Fruit fly (Drosophila melanogaster) whole organism, embryonic: Measurements from ENCODE around the gene CG42393.
A peak's percentile ranks its signal among the peaks of the same experiment; 100 is the strongest.

ENCODE experiments used
- Adf1 ChIP-seq: fragments of 200-800 bp; sonication (Bioruptor generic); IDR thresholded peaks from 2 replicates; pipeline ENCODE4 v1.3.6; 2022; ENCODE audit warnings: missing biosample characterization, missing genetic modification characterization
- CG1024 ChIP-seq: fragments of 200-800 bp; sonication (Bioruptor generic); IDR thresholded peaks from 2 replicates; pipeline ENCODE4 v1.3.6; 2022; ENCODE audit warnings: missing biosample characterization, missing genetic modification characterization
- CG10431 ChIP-seq: fragments of 200-800 bp; sonication (Bioruptor generic); optimal IDR thresholded peaks from 3 replicates; lab custom pipeline; 2018; ENCODE audit warnings: missing biosample characterization, mild to moderate bottlenecking, missing genetic modification characterization
- CG11093 ChIP-seq: fragments of 200-800 bp; sonication (Bioruptor generic); IDR thresholded peaks from 3 replicates; pipeline ENCODE4 v1.3.6; 2022; ENCODE audit warnings: missing biosample characterization, missing genetic modification characterization
- CG11695 ChIP-seq: fragments of 200-800 bp; sonication (Bioruptor generic); IDR thresholded peaks from 3 replicates; pipeline ENCODE4 v1.3.6; 2022; ENCODE audit warnings: missing biosample characterization, missing genetic modification characterization
- CG12219 ChIP-seq: fragments of 200-800 bp; sonication (Bioruptor generic); optimal IDR thresholded peaks from 3 replicates; lab custom pipeline; 2018; ENCODE audit warnings: missing biosample characterization, mild to moderate bottlenecking, missing genetic modification characterization
- CG13624 ChIP-seq: fragments of 200-800 bp; sonication (Bioruptor generic); optimal IDR thresholded peaks from 2 replicates; lab custom pipeline; 2016; ENCODE audit warnings: missing biosample characterization, missing genetic modification characterization
- CG13894 ChIP-seq: fragments of 200-800 bp; sonication (Bioruptor generic); optimal IDR thresholded peaks from 3 replicates; lab custom pipeline; 2018; ENCODE audit warnings: missing biosample characterization, mild to moderate bottlenecking, missing genetic modification characterization, moderate library complexity
- CG14965 ChIP-seq: fragments of 200-800 bp; sonication (Bioruptor generic); optimal IDR thresholded peaks from 2 replicates; lab custom pipeline; 2016; ENCODE audit warnings: missing biosample characterization, missing genetic modification characterization, borderline replicate concordance
- CG15601 ChIP-seq: fragments of 200-800 bp; sonication (Bioruptor generic); optimal IDR thresholded peaks from 3 replicates; lab custom pipeline; 2019; ENCODE audit warnings: missing biosample characterization, mild to moderate bottlenecking, missing genetic modification characterization, moderate library complexity
- CG17568 ChIP-seq: fragments of 200-800 bp; sonication (Bioruptor generic); optimal IDR thresholded peaks from 2 replicates; lab custom pipeline; 2018; ENCODE audit warnings: missing biosample characterization, mild to moderate bottlenecking, missing genetic modification characterization, moderate library complexity
- CG1832 ChIP-seq: fragments of 200-800 bp; sonication (Bioruptor generic); optimal IDR thresholded peaks from 2 replicates; lab custom pipeline; 2017; ENCODE audit warnings: missing biosample characterization, mild to moderate bottlenecking, missing genetic modification characterization, inconsistent platforms
- CG2116 ChIP-seq: fragments of 200-800 bp; sonication (Bioruptor generic); optimal IDR thresholded peaks from 3 replicates; lab custom pipeline; 2018; ENCODE audit warnings: missing biosample characterization, mild to moderate bottlenecking, missing genetic modification characterization
- CG2199 ChIP-seq: fragments of 200-800 bp; sonication (Bioruptor generic); IDR thresholded peaks from 3 replicates; pipeline ENCODE4 v1.3.6; 2022; ENCODE audit warnings: missing biosample characterization, missing genetic modification characterization
- CG2712 ChIP-seq: fragments of 200-800 bp; optimal IDR thresholded peaks from 3 replicates; lab custom pipeline; 2019; ENCODE audit warnings: missing biosample characterization, mild to moderate bottlenecking, missing genetic modification characterization, moderate library complexity
- CG32532 ChIP-seq: fragments of 200-800 bp; sonication (Bioruptor generic); IDR thresholded peaks from 2 replicates; pipeline ENCODE4 v1.3.6; 2022; ENCODE audit warnings: missing biosample characterization, missing genetic modification characterization
- CG32767 ChIP-seq: fragments of 200-800 bp; sonication (Bioruptor generic); IDR thresholded peaks from 2 replicates; pipeline ENCODE4 v1.3.6; 2022; ENCODE audit warnings: missing biosample characterization, missing genetic modification characterization
- CG6254 ChIP-seq: fragments of 200-800 bp; sonication (Bioruptor generic); optimal IDR thresholded peaks from 3 replicates; lab custom pipeline; 2017; ENCODE audit warnings: mild to moderate bottlenecking, missing biosample characterization, missing genetic modification reagents, missing genetic modification characterization
- CG7357 ChIP-seq: fragments of 200-800 bp; sonication (Bioruptor generic); IDR thresholded peaks from 3 replicates; pipeline ENCODE4 v1.3.6; 2022; ENCODE audit warnings: missing biosample characterization, missing genetic modification characterization
- CG8089 ChIP-seq: fragments of 200-800 bp; sonication (Bioruptor generic); optimal IDR thresholded peaks from 3 replicates; lab custom pipeline; 2016; ENCODE audit warnings: missing biosample characterization, missing genetic modification characterization
- CG9609 ChIP-seq: fragments of 200-800 bp; sonication (Bioruptor generic); optimal IDR thresholded peaks from 3 replicates; lab custom pipeline; 2016; ENCODE audit warnings: missing biosample characterization, missing genetic modification characterization
- CG9797 ChIP-seq: fragments of 200-800 bp; sonication (Bioruptor generic); optimal IDR thresholded peaks from 3 replicates; lab custom pipeline; 2018; ENCODE audit warnings: missing biosample characterization, mild to moderate bottlenecking, missing genetic modification characterization
- CG9932 ChIP-seq: fragments of 200-800 bp; sonication (Bioruptor generic); IDR thresholded peaks from 2 replicates; pipeline ENCODE4 v1.3.6; 2022; ENCODE audit warnings: missing biosample characterization, missing genetic modification characterization
- Dad ChIP-seq: fragments of 200-800 bp; sonication (Bioruptor generic); optimal IDR thresholded peaks from 3 replicates; lab custom pipeline; 2016; ENCODE audit warnings: missing biosample characterization, missing genetic modification characterization
- Dfd ChIP-seq, 2 experiments: fragments of >200 bp; optimal IDR thresholded peaks; 2 replicates each; lab custom pipeline; 2017; ENCODE audit warnings: missing biosample characterization in 2 of 2, missing genetic modification characterization in 2 of 2
- Eip74EF ChIP-seq, 2 experiments: fragments of 200-800 bp in 1 of 2; fragments of >200 bp in 1 of 2; sonication (Bioruptor generic) in 1 of 2; optimal IDR thresholded peaks; 2 replicates each; lab custom pipeline; 2017 to 2019; ENCODE audit warnings: missing biosample characterization in 2 of 2, missing genetic modification characterization in 2 of 2, mild to moderate bottlenecking in 1 of 2, moderate library complexity in 1 of 2
- HLHmδ ChIP-seq: fragments of 200-800 bp; sonication (Bioruptor generic); optimal IDR thresholded peaks from 2 replicates; lab custom pipeline; 2018; ENCODE audit warnings: missing biosample characterization, mild to moderate bottlenecking, missing genetic modification characterization, moderate library complexity
- Hsf ChIP-seq: fragments of 200-800 bp; sonication (Bioruptor generic); optimal IDR thresholded peaks from 3 replicates; lab custom pipeline; 2016; ENCODE audit warnings: missing biosample characterization, missing genetic modification characterization
- Jarid2 ChIP-seq: fragments of 200-800 bp; sonication (Bioruptor generic); optimal IDR thresholded peaks from 3 replicates; lab custom pipeline; 2017; ENCODE audit warnings: mild to moderate bottlenecking, missing biosample characterization, missing genetic modification reagents, missing genetic modification characterization
- MBD-R2 ChIP-seq: fragments of 200-800 bp; sonication (Bioruptor generic); IDR thresholded peaks from 2 replicates; pipeline ENCODE4 v1.3.6; 2022; ENCODE audit warnings: missing biosample characterization, missing genetic modification characterization
- Myb ChIP-seq: fragments of 200-800 bp; sonication (Bioruptor generic); optimal IDR thresholded peaks from 2 replicates; lab custom pipeline; 2016; ENCODE audit warnings: missing biosample characterization, missing genetic modification characterization
- Sry-β ChIP-seq: fragments of 200-800 bp; sonication (Bioruptor generic); optimal IDR thresholded peaks from 2 replicates; lab custom pipeline; 2018; ENCODE audit warnings: missing biosample characterization, mild to moderate bottlenecking, missing genetic modification characterization, moderate library complexity
- Xbp1 ChIP-seq: fragments of 200-800 bp; sonication (Bioruptor generic); optimal IDR thresholded peaks from 3 replicates; lab custom pipeline; 2016; ENCODE audit warnings: missing biosample characterization, mild to moderate bottlenecking, missing genetic modification characterization
- ap ChIP-seq: fragments of 200-800 bp; sonication (Bioruptor generic); IDR thresholded peaks from 2 replicates; pipeline ENCODE4 v1.3.6; 2022; ENCODE audit warnings: missing biosample characterization, missing genetic modification characterization
- btn ChIP-seq: fragments of 200-800 bp; sonication (Bioruptor generic); optimal IDR thresholded peaks from 2 replicates; lab custom pipeline; 2016; ENCODE audit warnings: missing biosample characterization, missing genetic modification characterization
- ci ChIP-seq: fragments of 200-800 bp; sonication (Bioruptor generic); IDR thresholded peaks from 3 replicates; pipeline ENCODE4 v1.3.6; 2022; ENCODE audit warnings: missing biosample characterization, missing genetic modification characterization
- ems ChIP-seq: fragments of 200-800 bp; sonication (Bioruptor generic); optimal IDR thresholded peaks from 3 replicates; lab custom pipeline; 2016; ENCODE audit warnings: missing biosample characterization, missing genetic modification characterization
- insv ChIP-seq, 2 experiments: fragments of 200-800 bp; sonication (Bioruptor generic); optimal IDR thresholded peaks; 3 replicates each; lab custom pipeline; 2016 to 2018; ENCODE audit warnings: missing biosample characterization in 2 of 2, missing genetic modification characterization in 2 of 2
- inv ChIP-seq: fragments of 200-800 bp; sonication (Bioruptor generic); IDR thresholded peaks from 2 replicates; pipeline ENCODE4 v1.3.6; 2022; ENCODE audit warnings: missing biosample characterization, missing genetic modification characterization; ENCODE audit not compliant: partially characterized antibody
- kah ChIP-seq: fragments of 200-800 bp; sonication (Bioruptor generic); optimal IDR thresholded peaks from 2 replicates; lab custom pipeline; 2018; ENCODE audit warnings: missing biosample characterization, mild to moderate bottlenecking, missing genetic modification characterization
- kni ChIP-seq: fragments of 200-800 bp; sonication (Bioruptor generic); optimal IDR thresholded peaks from 3 replicates; lab custom pipeline; 2017; ENCODE audit warnings: mild to moderate bottlenecking, missing biosample characterization, missing genetic modification reagents, missing genetic modification characterization
- lov ChIP-seq, 2 experiments: fragments of 200-800 bp in 1 of 2; fragments of >200 bp in 1 of 2; sonication (Bioruptor generic) in 1 of 2; IDR thresholded peaks in 1 of 2; optimal IDR thresholded peaks in 1 of 2; 2 replicates in 1 of 2; 3 replicates in 1 of 2; pipeline versions ENCODE4 v1.3.6 to Lab custom; 2017 to 2022; ENCODE audit warnings: missing biosample characterization in 1 of 2, missing genetic modification characterization in 1 of 2
- pho ChIP-seq: fragments of 200-800 bp; sonication (Bioruptor generic); optimal IDR thresholded peaks from 2 replicates; lab custom pipeline; 2016; ENCODE audit warnings: missing biosample characterization, missing genetic modification characterization
- pros ChIP-seq: fragments of 200-800 bp; sonication (Bioruptor generic); optimal IDR thresholded peaks from 3 replicates; lab custom pipeline; 2019; ENCODE audit warnings: missing biosample characterization, mild to moderate bottlenecking, missing genetic modification characterization, moderate library complexity
- ro ChIP-seq: fragments of 200-800 bp; sonication (Bioruptor generic); IDR thresholded peaks from 2 replicates; pipeline ENCODE4 v1.3.6; 2022; ENCODE audit warnings: missing biosample characterization, missing genetic modification characterization
- scrt ChIP-seq: fragments of 200-800 bp; sonication (Bioruptor generic); optimal IDR thresholded peaks from 2 replicates; lab custom pipeline; 2018; ENCODE audit warnings: missing biosample characterization, mild to moderate bottlenecking, missing genetic modification characterization, moderate library complexity
- sug ChIP-seq: fragments of 200-800 bp; optimal IDR thresholded peaks from 2 replicates; lab custom pipeline; 2019; ENCODE audit warnings: missing biosample characterization, mild to moderate bottlenecking, missing genetic modification characterization, moderate library complexity
- trem ChIP-seq: fragments of 200-800 bp; optimal IDR thresholded peaks from 3 replicates; lab custom pipeline; 2019; ENCODE audit warnings: missing biosample characterization, mild to moderate bottlenecking, missing genetic modification characterization, moderate library complexity

CG42393 gene

DNA sequence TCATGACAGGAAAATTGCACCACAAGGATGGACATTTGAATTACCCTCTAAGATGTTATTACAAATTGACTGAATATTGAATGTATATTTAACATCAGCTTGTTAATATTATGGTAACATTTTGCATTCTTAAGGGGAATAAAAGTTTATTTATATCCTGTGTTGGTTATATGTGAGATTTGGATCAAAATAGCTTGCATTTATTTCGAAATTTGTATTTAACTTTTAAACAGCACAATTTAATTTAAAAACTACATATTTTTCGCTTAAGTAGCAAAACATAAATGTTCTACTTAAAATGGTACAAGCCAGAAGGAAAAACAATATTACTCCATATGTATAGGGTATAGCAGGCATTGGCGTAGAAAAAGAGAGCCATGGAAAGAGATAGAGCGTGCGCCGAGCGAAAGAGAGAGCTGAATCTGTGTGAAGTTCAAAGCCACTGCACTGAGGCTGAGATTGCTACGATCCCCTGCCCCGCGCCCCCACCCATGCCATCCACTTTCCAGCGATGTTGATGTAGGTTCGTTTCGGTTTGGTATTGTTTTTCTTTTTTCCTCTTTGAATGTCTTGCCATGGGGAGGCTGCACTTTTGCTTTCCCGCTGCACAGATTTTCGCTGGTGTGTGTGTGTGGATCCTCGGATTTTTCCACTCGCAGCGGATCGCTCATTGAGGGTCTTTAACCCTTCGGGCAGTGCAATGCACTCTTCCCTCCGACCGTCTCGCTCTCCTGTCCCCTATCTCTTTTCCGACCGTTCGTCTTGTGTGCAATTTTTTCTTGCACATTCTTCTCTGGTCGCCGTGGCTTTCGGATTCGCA is 37.3 kb upstream of the CG42393 start (continued):
- peak; percentile 22 for TF ChIP-seq Jarid2 (GFP tag; lab: Kevin White, UChicago)
- peak; percentile 39 for TF ChIP-seq Dad
- peak; percentile 49 for TF ChIP-seq ap (GFP tag; lab: Robert Waterston, UW)
- TF ChIP-seq CG8089 (GFP tag; lab: Kevin White, UChicago), result peak; percentile 84
- peak; percentile 41 for TF ChIP-seq pros
- peak; percentile 66 for TF ChIP-seq CG11695
- TF ChIP-seq CG1024, result peak; percentile 32; the same call in 1 of the 2 replicates
- TF ChIP-seq Xbp1 (GFP tag; lab: Kevin White, UChicago), result peak; percentile 82
- peak; percentile 16 for TF ChIP-seq CG14965 (GFP tag; lab: Kevin White, UChicago)
- TF ChIP-seq scrt, result peak; percentile 37
- peak; percentile 53 for TF ChIP-seq CG2116
- TF ChIP-seq inv, result no peak
- no peak; the same call in 1 of the 2 replicates for TF ChIP-seq CG32767 (GFP tag; lab: Robert Waterston, UW)
- peak; percentile 86 for TF ChIP-seq Hsf (GFP tag; lab: Kevin White, UChicago)
- TF ChIP-seq CG6254 (GFP tag; lab: Kevin White, UChicago), result peak; percentile 76
- peak; percentile 60 for TF ChIP-seq CG1832
- peak; percentile 73; the same call in 2 of the 3 replicates for TF ChIP-seq CG2199 (GFP tag; lab: Robert Waterston, UW)
- peak; percentile 24 for TF ChIP-seq sug (tag; lab: Kevin White, UChicago)
- peak; percentile 33 for TF ChIP-seq Sry-β
- TF ChIP-seq CG2712 (tag; lab: Kevin White, UChicago), result peak; percentile 96
- peak; percentile 14; the same call in 1 of the 2 replicates for TF ChIP-seq ro (GFP tag; lab: Robert Waterston, UW)
- peak; percentile 57 for TF ChIP-seq CG17568
- TF ChIP-seq ems (GFP tag; lab: Kevin White, UChicago), result peak; percentile 50
- TF ChIP-seq CG12219 (GFP tag; lab: Kevin White, UChicago), result peak; percentile 68
- TF ChIP-seq kni, result peak; percentile 67
- TF ChIP-seq ci (GFP tag; lab: Robert Waterston, UW), result no peak; the same call in 2 of the 3 replicates
- TF ChIP-seq CG9797 (GFP tag; lab: Kevin White, UChicago), result no peak
- no peak for TF ChIP-seq Adf1 (GFP tag; lab: Robert Waterston, UW)
- no peak for TF ChIP-seq CG11093 (GFP tag; lab: Robert Waterston, UW)
- peak in 1 of 2 experiments; percentile 77 for TF ChIP-seq Eip74EF (GFP tag; optimal IDR thresholded peaks at IDR 0.05; lab: Kevin White, UChicago)
- no peak for TF ChIP-seq CG10431
- TF ChIP-seq CG15601 (tag; lab: Kevin White, UChicago), result peak; percentile 89
- peak; percentile 32 for TF ChIP-seq Myb (GFP tag; lab: Kevin White, UChicago)
- TF ChIP-seq HLHmδ, result no peak
- peak; percentile 91 for TF ChIP-seq trem
- no peak for TF ChIP-seq CG13894 (tag; lab: Kevin White, UChicago)
- TF ChIP-seq Dfd (GFP tag; optimal IDR thresholded peaks at IDR 0.05; lab: Kevin White, UChicago), result no peak
- no peak for TF ChIP-seq insv (GFP tag; optimal IDR thresholded peaks at IDR 0.05; lab: Kevin White, UChicago)
- TF ChIP-seq CG9609 (GFP tag; lab: Kevin White, UChicago), result peak; percentile 77
- TF ChIP-seq CG32532, result no peak
- no peak for TF ChIP-seq CG9932
- no peak for TF ChIP-seq kah (GFP tag; lab: Kevin White, UChicago)
- peak; percentile 43 for TF ChIP-seq CG13624
- TF ChIP-seq btn (GFP tag; lab: Kevin White, UChicago), result peak; percentile 57
- no peak for TF ChIP-seq pho (GFP tag; lab: Kevin White, UChicago)
- peak; percentile 19; the same call in 1 of the 3 replicates for TF ChIP-seq CG7357 (GFP tag; lab: Robert Waterston, UW)
- no peak for TF ChIP-seq lov (optimal IDR thresholded peaks at IDR 0.05; lab: Kevin White, UChicago)
- no peak for TF ChIP-seq lov (GFP tag; IDR thresholded peaks at IDR 0.05; lab: Robert Waterston, UW)
- TF ChIP-seq MBD-R2 (GFP tag; lab: Robert Waterston, UW), result no peak; the same call in 1 of the 2 replicates
